In genomic region chr3R:6644334-6644733, dm6 we compare ENCODE assay signal across 2 fruit fly cellular contexts.
TF ChIP-seq lines count a peak whose summit lies in the region.

Gene Ass, minus strand, starts transcription at chr3R:6644434.

- TF ChIP-seq CTCF in whole organism, embryonic (GFP tag; optimal IDR thresholded peaks at IDR 0.05; lab: Kevin White, UChicago), result no peak

TF ChIP-seq in whole organism, adult, 20 proteins besides CTCF, POLR2A, EP300 and RAD21:
- TF ChIP-seq CG7045 (GFP tag; optimal IDR thresholded peaks at IDR 0.05; lab: Kevin White, UChicago) (no peak), cic (GFP tag; optimal IDR thresholded peaks at IDR 0.05; lab: Kevin White, UChicago) (peak; percentile 34)

TF ChIP-seq in whole organism, embryonic, 481 proteins besides CTCF, POLR2A, EP300 and RAD21:
- TF ChIP-seq ranshi (GFP tag; IDR thresholded peaks at IDR 0.05; lab: Robert Waterston, UW) (no peak), fd64A (GFP tag; optimal IDR thresholded peaks at IDR 0.05; lab: Kevin White, UChicago) (no peak), Ets65A (GFP tag; lab: Kevin White, UChicago) (peak; percentile 11), exex (tag; optimal IDR thresholded peaks at IDR 0.05; lab: Kevin White, UChicago) (peak; percentile 13), jigr1 (GFP tag; IDR thresholded peaks at IDR 0.05; lab: Robert Waterston, UW) (no peak), D19B (GFP tag; optimal IDR thresholded peaks at IDR 0.05; lab: Kevin White, UChicago) (peak; percentile 85), CG4404 (GFP tag; IDR thresholded peaks at IDR 0.05; lab: Robert Waterston, UW) (no peak), grn (GFP tag; optimal IDR thresholded peaks at IDR 0.05; lab: Kevin White, UChicago) (peak; percentile 23), GATAe (GFP tag; conservative IDR thresholded peaks at IDR 0.05; lab: Robert Waterston, UW) (peak; percentile 49), cwo (GFP tag; optimal IDR thresholded peaks at IDR 0.05; lab: Kevin White, UChicago) (no peak)
